Worm (Caenorhabditis elegans): ENCODE results near the gene C07G2.5.

DNA sequence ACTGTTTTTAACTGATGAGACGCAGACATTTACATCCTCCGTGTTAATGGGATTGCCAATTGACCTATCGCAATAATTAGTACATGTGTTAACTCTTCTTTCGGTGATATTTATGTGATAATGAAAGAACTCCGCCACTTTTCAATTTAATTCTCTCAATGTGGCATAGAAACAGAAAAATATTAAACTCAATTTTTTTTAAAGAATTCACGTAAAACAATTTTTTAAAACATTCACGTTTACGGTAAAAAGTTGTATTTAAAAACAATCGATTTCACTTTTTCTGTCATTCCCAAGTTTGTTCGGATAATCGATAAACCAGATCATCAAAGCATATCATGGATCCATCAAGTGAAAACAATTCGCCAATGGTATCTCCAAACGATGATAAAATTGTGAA lies 30.0 kb downstream of the C07G2.5 start, which contains the start of gene mstr-2:
- TF ChIP-seq mdl-1 (tag; optimal IDR thresholded peaks at IDR 0.05) (no peak), nhr-28 (tag; optimal IDR thresholded peaks at IDR 0.05) (no peak), lin-39 (tag; optimal IDR thresholded peaks at IDR 0.05) (no peak), unc-130 (GFP tag; optimal IDR thresholded peaks at IDR 0.05) (no peak), egl-27 (tag; optimal IDR thresholded peaks at IDR 0.05) (no peak), skn-1 (tag; optimal IDR thresholded peaks at IDR 0.05) (no peak), nhr-42 (GFP tag; IDR thresholded peaks at IDR 0.05) (no peak), cey-2 (tag; optimal IDR thresholded peaks at IDR 0.05; ENCODE audit: borderline replicate concordance, insufficient read depth) (no peak), ztf-11 (tag; optimal IDR thresholded peaks at IDR 0.05) (no peak), nhr-77 (tag; optimal IDR thresholded peaks at IDR 0.05) (no peak), zip-11 (GFP tag; IDR thresholded peaks at IDR 0.05) (no peak), ceh-32 (tag; optimal IDR thresholded peaks at IDR 0.05; ENCODE audit: poor library complexity) (no peak), pha-4 (GFP tag; IDR thresholded peaks at IDR 0.05) (no peak), pha-4 (tag; optimal IDR thresholded peaks at IDR 0.05) (no peak), fkh-10 (GFP tag; optimal IDR thresholded peaks at IDR 0.05) (no peak)

All from whole organism, L4 larva.